Worm (Caenorhabditis elegans): ENCODE measurements around the gene Y73B6BL.31.

DNA sequence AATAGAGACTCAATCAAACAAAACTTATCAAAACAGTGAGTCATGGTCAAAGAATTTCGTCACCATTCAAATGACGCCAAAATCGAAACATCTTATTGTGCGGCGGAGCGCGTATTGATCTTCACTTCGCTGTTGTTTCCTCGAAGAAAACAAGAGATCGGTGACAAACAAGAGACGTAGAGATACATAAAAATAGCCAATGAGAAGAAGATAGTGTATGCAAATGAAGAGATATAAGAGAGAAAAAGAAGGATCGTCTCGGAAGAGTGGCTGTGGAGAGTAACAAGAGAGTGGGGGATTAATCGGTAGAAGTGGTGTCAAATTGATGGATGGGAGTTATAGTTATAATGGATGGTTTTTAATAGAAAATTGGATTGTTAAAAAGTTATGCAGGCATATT is 33.0 kb downstream of the Y73B6BL.31 start:
- TF ChIP-seq sdz-12 (GFP tag; optimal IDR thresholded peaks at IDR 0.05): no peak
- TF ChIP-seq snpc-4 (tag; optimal IDR thresholded peaks at IDR 0.05): no peak
- TF ChIP-seq unc-39 (tag; optimal IDR thresholded peaks at IDR 0.05): no peak
- TF ChIP-seq mep-1 (tag; optimal IDR thresholded peaks at IDR 0.05): peak; percentile 44
- TF ChIP-seq fos-1 (tag; optimal IDR thresholded peaks at IDR 0.05): no peak
- TF ChIP-seq nhr-41 (GFP tag; IDR thresholded peaks at IDR 0.05): no peak
- TF ChIP-seq fkh-10 (GFP tag; optimal IDR thresholded peaks at IDR 0.05): no peak
- TF ChIP-seq skn-1 (tag; optimal IDR thresholded peaks at IDR 0.05): no peak
- TF ChIP-seq Y5F2A.4 (GFP tag; optimal IDR thresholded peaks at IDR 0.05): no peak
- TF ChIP-seq aly-2 (tag; optimal IDR thresholded peaks at IDR 0.05): no peak
- no peak for TF ChIP-seq nhr-10 (tag; optimal IDR thresholded peaks at IDR 0.05)
- TF ChIP-seq nhr-25 (tag; optimal IDR thresholded peaks at IDR 0.05; ENCODE audit: borderline replicate concordance, insufficient read depth): no peak
- no peak for TF ChIP-seq T26A8.4 (GFP tag; IDR thresholded peaks at IDR 0.05)
- TF ChIP-seq mdt-29 (GFP tag; IDR thresholded peaks at IDR 0.05): no peak

All from whole organism, L4 larva.